Worm (Caenorhabditis elegans): ENCODE measurements around the gene cpf-1.

- no peak for TF ChIP-seq madf-8 (GFP tag; conservative IDR thresholded peaks at IDR 0.05)
- TF ChIP-seq sea-2 (GFP tag; IDR thresholded peaks at IDR 0.05) = no peak
- TF ChIP-seq pha-4 (tag; optimal IDR thresholded peaks at IDR 0.05) = no peak
- no peak for TF ChIP-seq snpc-4 (GFP tag; optimal IDR thresholded peaks at IDR 0.05)
- TF ChIP-seq snpc-4 (tag; optimal IDR thresholded peaks at IDR 0.05) = no peak
- TF ChIP-seq efl-1 (GFP tag; optimal IDR thresholded peaks at IDR 0.05) = no peak
- no peak for TF ChIP-seq ets-4 (GFP tag; optimal IDR thresholded peaks at IDR 0.05)
- TF ChIP-seq Y53G8AR.9 (GFP tag; conservative IDR thresholded peaks at IDR 0.05) = no peak
- no peak for TF ChIP-seq nhr-90 (tag; optimal IDR thresholded peaks at IDR 0.05)
- no peak for TF ChIP-seq ama-1 (optimal IDR thresholded peaks at IDR 0.05)
- no peak for TF ChIP-seq ama-1 (GFP tag; optimal IDR thresholded peaks at IDR 0.05)
- TF ChIP-seq C06A6.2 (GFP tag; conservative IDR thresholded peaks at IDR 0.05) = no peak
- TF ChIP-seq dpl-1 (GFP tag; optimal IDR thresholded peaks at IDR 0.05) = no peak
- no peak for TF ChIP-seq hlh-12 (tag; optimal IDR thresholded peaks at IDR 0.05)
- TF ChIP-seq unc-130 (GFP tag; optimal IDR thresholded peaks at IDR 0.05) = no peak
These were observed 21.2 kb upstream of the cpf-1 start, which contains the start of gene T22C8.4 for ce11 chrII:8623396-8623795.

Data from whole organism, young adult.